Fruit fly (Drosophila melanogaster): Measurements from ENCODE around the gene fon.
A peak's percentile ranks its signal among the peaks of the same experiment; 100 is the strongest.

fon gene

DNA sequence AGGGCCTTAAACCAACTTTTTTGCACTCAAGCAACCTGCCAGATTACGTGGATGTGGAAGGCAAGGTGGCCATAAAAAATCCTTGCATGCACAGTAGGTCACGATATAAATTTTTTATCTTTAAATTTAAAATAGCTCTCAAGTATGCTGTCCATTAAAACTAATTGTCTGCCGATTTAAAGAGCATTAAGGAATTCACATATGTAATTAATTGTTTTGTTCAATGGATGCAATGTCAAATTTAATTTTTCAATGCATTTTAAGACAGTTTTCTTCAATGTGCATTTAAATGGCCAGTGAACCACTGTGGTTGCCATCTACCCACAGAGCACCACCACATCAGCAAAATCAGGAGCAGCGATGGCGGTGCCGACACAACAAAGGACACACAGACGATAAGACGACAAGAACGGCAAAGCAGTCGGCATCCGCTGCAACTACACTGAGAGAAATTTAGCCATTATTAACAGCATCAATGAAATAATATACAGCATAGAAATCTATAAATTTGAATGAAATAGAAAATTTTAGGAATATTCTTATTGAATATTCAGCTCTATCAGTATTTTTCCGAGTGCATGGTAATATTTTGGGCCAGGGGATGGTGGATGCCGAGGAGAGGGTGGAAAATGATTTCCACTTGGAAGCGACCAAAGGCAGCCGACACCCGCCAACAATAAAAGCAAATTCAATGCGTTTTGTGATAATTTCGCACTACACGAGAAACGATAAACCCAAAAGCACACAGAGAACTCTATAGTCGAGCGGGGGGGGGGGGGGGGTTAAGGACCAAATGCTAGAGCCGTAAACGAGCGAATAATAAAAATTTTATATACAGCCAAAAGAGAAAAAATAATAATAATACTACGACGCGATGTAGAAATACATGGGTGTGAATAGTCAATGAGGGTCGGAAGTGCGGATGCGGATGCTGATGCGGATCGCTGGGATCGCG is 8.6 kb downstream of the fon start (continued):
- TF ChIP-seq CG3838 (GFP tag; optimal IDR thresholded peaks at IDR 0.05) (no peak), D19A (tag; optimal IDR thresholded peaks at IDR 0.05) (peak; percentile 31), CG17385 (GFP tag; optimal IDR thresholded peaks at IDR 0.05) (peak; percentile 20), ro (GFP tag; IDR thresholded peaks at IDR 0.05) (no peak), Rfx (GFP tag; IDR thresholded peaks at IDR 0.05) (0 out of 2 replicates have a peak, but pooled peaks have one; percentile 9), tap (tag; optimal IDR thresholded peaks at IDR 0.05) (peak; percentile 53), tna (GFP tag; IDR thresholded peaks at IDR 0.05; ENCODE audit: partially characterized antibody) (no peak), vvl (GFP tag; IDR thresholded peaks at IDR 0.05) (peak; percentile 70), al (GFP tag; IDR thresholded peaks at IDR 0.05) (no peak), CG6765 (GFP tag; optimal IDR thresholded peaks at IDR 0.05) (no peak), slou (GFP tag; optimal IDR thresholded peaks at IDR 0.05) (no peak), CG7987 (GFP tag; optimal IDR thresholded peaks at IDR 0.05) (no peak), CG6272 (GFP tag; IDR thresholded peaks at IDR 0.05) (no peak), Dll (GFP tag; IDR thresholded peaks at IDR 0.05; ENCODE audit: partially characterized antibody) (no peak), danr (GFP tag; IDR thresholded peaks at IDR 0.05) (no peak), CG3163 (GFP tag; optimal IDR thresholded peaks at IDR 0.05) (no peak), GATAe (GFP tag; conservative IDR thresholded peaks at IDR 0.05) (no peak), CG8924 (tag; optimal IDR thresholded peaks at IDR 0.05) (peak; percentile 59), jumu (GFP tag; optimal IDR thresholded peaks at IDR 0.05) (peak; percentile 27), knrl (GFP tag; IDR thresholded peaks at IDR 0.05; ENCODE audit: partially characterized antibody) (no peak), CG6254 (GFP tag; optimal IDR thresholded peaks at IDR 0.05) (peak; percentile 63), CG14860 (GFP tag; IDR thresholded peaks at IDR 0.05; ENCODE audit: partially characterized antibody) (no peak), lbe (GFP tag; optimal IDR thresholded peaks at IDR 0.05) (no peak), CG9727 (GFP tag; optimal IDR thresholded peaks at IDR 0.05) (peak; percentile 70), bowl (GFP tag; IDR thresholded peaks at IDR 0.05) (no peak), CG10274 (GFP tag; optimal IDR thresholded peaks at IDR 0.05) (no peak), Hmr (GFP tag; optimal IDR thresholded peaks at IDR 0.05) (peak; percentile 9), pita (GFP tag; optimal IDR thresholded peaks at IDR 0.05) (no peak), da (GFP tag; optimal IDR thresholded peaks at IDR 0.05) (no peak), CG1647 (GFP tag; optimal IDR thresholded peaks at IDR 0.05) (no peak), Chrac-16 (GFP tag; optimal IDR thresholded peaks at IDR 0.05) (peak; percentile 49), gfzf (GFP tag; optimal IDR thresholded peaks at IDR 0.05) (no peak), CG11504 (tag; optimal IDR thresholded peaks at IDR 0.05) (peak; percentile 53), CG2889 (GFP tag; IDR thresholded peaks at IDR 0.05) (no peak), Dp (GFP tag; optimal IDR thresholded peaks at IDR 0.05) (no peak), ac (GFP tag; optimal IDR thresholded peaks at IDR 0.05) (no peak), ewg (GFP tag; optimal IDR thresholded peaks at IDR 0.05) (peak; percentile 5), CG31441 (GFP tag; IDR thresholded peaks at IDR 0.05) (peak; percentile 75), hth (optimal IDR thresholded peaks at IDR 0.05) (no peak), Dref (GFP tag; IDR thresholded peaks at IDR 0.05) (no peak), Jarid2 (GFP tag; optimal IDR thresholded peaks at IDR 0.05) (no peak), wor (GFP tag; IDR thresholded peaks at IDR 0.05) (no peak), Mrtf (GFP tag; IDR thresholded peaks at IDR 0.05) (peak; percentile 46; the same call in 1 of the 3 replicates), H15 (GFP tag; IDR thresholded peaks at IDR 0.05) (peak; percentile 48; the same call in 1 of the 3 replicates), CG6791 (GFP tag; IDR thresholded peaks at IDR 0.05; ENCODE audit: partially characterized antibody) (no peak), Doc3 (GFP tag; IDR thresholded peaks at IDR 0.05; ENCODE audit: partially characterized antibody) (no peak), lmd (GFP tag; IDR thresholded peaks at IDR 0.05) (no peak), zfh2 (GFP tag; optimal IDR thresholded peaks at IDR 0.05) (no peak), zf30C (GFP tag; optimal IDR thresholded peaks at IDR 0.05) (peak; percentile 76)
